Worm (Caenorhabditis elegans) whole organism, midembryonic: Measurements from ENCODE around the gene Y39F10C.1.

Experiments
- T22C8.4 ChIP-seq: fragments of 200-800 bp; sonication (Bioruptor generic); IDR thresholded peaks from 2 replicates; pipeline ENCODE4 v1.3.6; 2022; ENCODE audit warnings: missing genetic modification characterization, missing compliant biosample characterization
- flt-1 ChIP-seq: fragments of 200-800 bp; sonication (Bioruptor generic); IDR thresholded peaks from 2 replicates; pipeline ENCODE4 v1.3.6; 2022; ENCODE audit warnings: missing genetic modification characterization, missing compliant biosample characterization
- med-1 ChIP-seq: sonication (generic microtip); optimal IDR thresholded peaks from 2 replicates; lab custom pipeline; 2017; ENCODE audit warnings: missing genetic modification characterization, mild to moderate bottlenecking, missing compliant biosample characterization, antibody characterized with exemption, missing genetic modification reagents; ENCODE audit not compliant: insufficient read depth
- ztf-29 ChIP-seq: fragments of 200-800 bp; sonication (Bioruptor generic); IDR thresholded peaks from 2 replicates; pipeline ENCODE4 v1.3.6; 2022; ENCODE audit warnings: missing genetic modification reagents, missing genetic modification characterization, missing compliant biosample characterization

- TF ChIP-seq flt-1 (GFP tag; lab: Robert Waterston, UW): no peak
- no peak for TF ChIP-seq T22C8.4
- no peak for TF ChIP-seq med-1
- no peak for TF ChIP-seq ztf-29
Measured at ce11 chrII:627205-627604, 48.2 kb upstream of the Y39F10C.1 start, which contains the start of gene arrd-1.
